Worm (Caenorhabditis elegans) whole organism, early embryonic: ENCODE measurements around the gene mfsd-12.

Experiments
- B0310.2 ChIP-seq: sonication (generic microtip); optimal IDR thresholded peaks from 2 replicates; lab custom pipeline; 2016; ENCODE audit warnings: mild to moderate bottlenecking, missing genetic modification characterization, missing compliant biosample characterization
- aly-1 ChIP-seq: sonication (generic microtip); optimal IDR thresholded peaks from 2 replicates; lab custom pipeline; 2016; ENCODE audit warnings: missing genetic modification characterization, missing compliant biosample characterization
- ama-1 ChIP-seq: fragments of 150-350 bp; optimal IDR thresholded peaks from 2 replicates; lab custom pipeline; 2014
- hnd-1 ChIP-seq: sonication (generic microtip); optimal IDR thresholded peaks from 2 replicates; lab custom pipeline; 2016; ENCODE audit warnings: missing genetic modification characterization, missing compliant biosample characterization
- pes-1 ChIP-seq: fragments of 200-800 bp; sonication (Bioruptor generic); IDR thresholded peaks from 2 replicates; pipeline ENCODE4 v1.3.6; 2022; ENCODE audit warnings: missing genetic modification reagents, missing genetic modification characterization, missing compliant biosample characterization
- sea-1 ChIP-seq: fragments of 200-800 bp; sonication (Bioruptor generic); conservative IDR thresholded peaks from 2 replicates; pipeline ENCODE4 v1.3.6; 2022; ENCODE audit warnings: missing genetic modification characterization, missing compliant biosample characterization
- tra-4 ChIP-seq: sonication (generic microtip); optimal IDR thresholded peaks from 2 replicates; lab custom pipeline; 2017; ENCODE audit warnings: missing genetic modification characterization, missing compliant biosample characterization

DNA sequence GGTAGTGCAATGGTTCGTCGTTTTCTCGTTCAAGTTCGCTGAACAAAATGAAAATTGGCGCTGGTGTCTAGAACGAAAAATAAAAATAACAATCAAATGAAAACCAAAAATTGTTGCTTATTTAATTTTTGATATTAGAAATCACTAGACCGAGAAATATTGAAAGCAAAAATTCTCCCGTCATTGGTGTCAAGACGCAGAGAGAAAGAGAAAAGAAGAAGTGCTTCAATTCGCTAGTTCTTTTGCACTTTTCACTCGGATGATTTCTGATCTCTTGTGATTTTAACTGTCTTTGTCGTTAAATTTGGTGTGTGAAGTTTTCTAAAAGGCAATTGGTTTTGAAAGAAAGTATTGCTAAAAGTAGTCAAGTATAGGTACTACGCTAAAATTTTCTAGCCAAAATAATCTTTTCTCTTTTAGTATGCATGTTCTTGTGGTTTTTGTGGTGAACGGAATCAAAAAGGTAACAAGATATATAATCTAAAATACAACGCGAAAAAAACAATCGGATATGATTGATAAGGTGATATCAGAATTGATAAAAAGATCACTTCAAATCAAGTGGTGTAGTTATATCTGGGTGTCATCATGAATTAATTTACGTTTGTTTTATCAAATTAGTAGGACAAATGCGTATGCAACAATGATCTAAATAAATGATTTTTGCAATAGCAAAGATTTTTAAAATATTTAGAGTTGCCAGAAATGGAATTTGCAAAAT lies 4.8 kb upstream of the mfsd-12 start:
- TF ChIP-seq aly-1 (no peak), sea-1 (GFP tag; lab: Robert Waterston, UW) (no peak), tra-4 (tag; lab: Kevin White, UChicago) (no peak), ama-1 (lab: Kevin White, UChicago) (no peak), pes-1 (GFP tag; lab: Robert Waterston, UW) (no peak), B0310.2 (tag; lab: Kevin White, UChicago) (no peak), hnd-1 (tag; lab: Kevin White, UChicago) (no peak)
